Fruit fly (Drosophila melanogaster) whole organism, prepupa: ENCODE data around the gene Sprn.
A peak's percentile ranks its signal among the peaks of the same experiment; 100 is the strongest.

Source experiments
- CG10631 ChIP-seq: fragments of 200-800 bp; sonication (Bioruptor generic); optimal IDR thresholded peaks from 2 replicates; lab custom pipeline; 2016; ENCODE audit warnings: missing biosample characterization, missing genetic modification characterization
- CG10669 ChIP-seq: fragments of 200-800 bp; sonication (Bioruptor generic); optimal IDR thresholded peaks from 3 replicates; lab custom pipeline; 2018; ENCODE audit warnings: missing biosample characterization, mild to moderate bottlenecking, missing genetic modification characterization, moderate library complexity
- CG11762 ChIP-seq: fragments of 200-800 bp; sonication (Bioruptor generic); optimal IDR thresholded peaks from 3 replicates; lab custom pipeline; 2016; ENCODE audit warnings: missing biosample characterization, missing genetic modification characterization; ENCODE audit not compliant: insufficient read depth
- CG11902 ChIP-seq: fragments of 200-800 bp; sonication (Bioruptor generic); optimal IDR thresholded peaks from 3 replicates; lab custom pipeline; 2016; ENCODE audit warnings: missing biosample characterization, missing genetic modification characterization
- CG15336 ChIP-seq: fragments of 200-800 bp; sonication (Bioruptor generic); IDR thresholded peaks from 2 replicates; pipeline ENCODE4 v1.3.6; 2022; ENCODE audit warnings: missing biosample characterization, missing genetic modification characterization
- CG1621 ChIP-seq: fragments of 200-800 bp; sonication (Bioruptor generic); optimal IDR thresholded peaks from 3 replicates; lab custom pipeline; 2018; ENCODE audit warnings: missing biosample characterization, mild to moderate bottlenecking, missing genetic modification characterization
- CG31627 ChIP-seq: fragments of 200-800 bp; sonication (Bioruptor generic); optimal IDR thresholded peaks from 3 replicates; lab custom pipeline; 2016; ENCODE audit warnings: missing biosample characterization, missing genetic modification characterization
- CG3919 ChIP-seq: fragments of 200-800 bp; sonication (Bioruptor generic); optimal IDR thresholded peaks from 3 replicates; lab custom pipeline; 2016; ENCODE audit warnings: missing biosample characterization, missing genetic modification characterization
- CG4318 ChIP-seq: fragments of 200-800 bp; sonication (Bioruptor generic); optimal IDR thresholded peaks from 3 replicates; lab custom pipeline; 2017; ENCODE audit warnings: missing biosample characterization, mild to moderate bottlenecking, missing genetic modification characterization
- CG6163 ChIP-seq: fragments of 200-800 bp; sonication (Bioruptor generic); IDR thresholded peaks from 3 replicates; pipeline ENCODE4 v1.3.6; 2022; ENCODE audit warnings: missing biosample characterization, missing genetic modification characterization
- CG6276 ChIP-seq: fragments of 200-800 bp; sonication (Bioruptor generic); optimal IDR thresholded peaks from 2 replicates; lab custom pipeline; 2017; ENCODE audit warnings: missing biosample characterization, mild to moderate bottlenecking, missing genetic modification characterization
- CG6792 ChIP-seq: fragments of 200-800 bp; sonication (Bioruptor generic); optimal IDR thresholded peaks from 3 replicates; lab custom pipeline; 2016; ENCODE audit warnings: missing biosample characterization, missing genetic modification characterization
- CG6808 ChIP-seq: fragments of 200-800 bp; sonication (Bioruptor generic); optimal IDR thresholded peaks from 3 replicates; lab custom pipeline; 2017; ENCODE audit warnings: missing biosample characterization, missing genetic modification characterization, mild to moderate bottlenecking, moderate library complexity, missing genetic modification reagents
- CG6854 ChIP-seq: fragments of 200-800 bp; sonication (Bioruptor generic); optimal IDR thresholded peaks from 2 replicates; lab custom pipeline; 2017; ENCODE audit warnings: missing biosample characterization, mild to moderate bottlenecking, missing genetic modification characterization
- CG7368 ChIP-seq: fragments of 200-800 bp; sonication (Bioruptor generic); optimal IDR thresholded peaks from 3 replicates; lab custom pipeline; 2016; ENCODE audit warnings: missing biosample characterization, missing genetic modification characterization
- CG8119 ChIP-seq: fragments of 200-800 bp; sonication (Bioruptor generic); IDR thresholded peaks from 3 replicates; pipeline ENCODE4 v1.3.6; 2022; ENCODE audit warnings: missing biosample characterization, missing genetic modification characterization
- CG8632 ChIP-seq: fragments of 200-800 bp; sonication (Bioruptor generic); optimal IDR thresholded peaks from 3 replicates; lab custom pipeline; 2016; ENCODE audit warnings: missing biosample characterization, missing genetic modification characterization
- CG9139 ChIP-seq: fragments of 200-800 bp; sonication (Bioruptor generic); optimal IDR thresholded peaks from 3 replicates; lab custom pipeline; 2017; ENCODE audit warnings: missing biosample characterization, mild to moderate bottlenecking, missing genetic modification characterization
- Eip75B ChIP-seq: fragments of 200-800 bp; sonication (Bioruptor generic); optimal IDR thresholded peaks from 3 replicates; lab custom pipeline; 2016; ENCODE audit warnings: missing biosample characterization, missing genetic modification characterization
- Eip78C ChIP-seq: fragments of 200-800 bp; sonication (Bioruptor generic); peaks from one replicate; lab custom pipeline; 2016; ENCODE audit warnings: missing biosample characterization, missing genetic modification characterization
- Eip93F ChIP-seq: fragments of 200-800 bp; sonication (Bioruptor generic); optimal IDR thresholded peaks from 2 replicates; lab custom pipeline; 2016; ENCODE audit warnings: missing biosample characterization, mild to moderate bottlenecking, missing genetic modification characterization
- Ets21C ChIP-seq: fragments of 200-800 bp; sonication (Bioruptor generic); optimal IDR thresholded peaks from 3 replicates; lab custom pipeline; 2016; ENCODE audit warnings: missing biosample characterization, missing genetic modification characterization
- Ets96B ChIP-seq: fragments of 200-800 bp; optimal IDR thresholded peaks from 2 replicates; lab custom pipeline; 2019; ENCODE audit warnings: missing biosample characterization, mild to moderate bottlenecking, missing genetic modification characterization, moderate library complexity
- Gug ChIP-seq: fragments of 200-800 bp; sonication (Bioruptor generic); IDR thresholded peaks from 2 replicates; pipeline ENCODE4 v1.3.6; 2022; ENCODE audit warnings: missing biosample characterization, missing genetic modification characterization
- Hr39 ChIP-seq: fragments of 200-800 bp; sonication (Bioruptor generic); optimal IDR thresholded peaks from 2 replicates; lab custom pipeline; 2016; ENCODE audit warnings: missing biosample characterization, missing genetic modification characterization
- Hr4 ChIP-seq: fragments of 200-800 bp; sonication (Bioruptor generic); optimal IDR thresholded peaks from 3 replicates; lab custom pipeline; 2016; ENCODE audit warnings: missing biosample characterization, missing genetic modification characterization
- Lpt ChIP-seq: fragments of 200-800 bp; sonication (Bioruptor generic); optimal IDR thresholded peaks from 3 replicates; lab custom pipeline; 2016; ENCODE audit warnings: missing biosample characterization, missing genetic modification characterization
- Met ChIP-seq: fragments of 200-800 bp; sonication (Bioruptor generic); optimal IDR thresholded peaks from 3 replicates; lab custom pipeline; 2016; ENCODE audit warnings: missing biosample characterization, missing genetic modification characterization
- Smox ChIP-seq: fragments of 200-800 bp; sonication (Bioruptor generic); optimal IDR thresholded peaks from 3 replicates; lab custom pipeline; 2016; ENCODE audit warnings: missing biosample characterization, missing genetic modification characterization
- Sox102F ChIP-seq: fragments of 200-800 bp; sonication (Bioruptor generic); optimal IDR thresholded peaks from 2 replicates; lab custom pipeline; 2016; ENCODE audit warnings: missing biosample characterization, mild to moderate bottlenecking, missing genetic modification characterization
- Sox15 ChIP-seq: fragments of 200-800 bp; sonication (Bioruptor generic); optimal IDR thresholded peaks from 3 replicates; lab custom pipeline; 2016; ENCODE audit warnings: missing biosample characterization, missing genetic modification characterization
- achi ChIP-seq: fragments of 200-800 bp; sonication (Bioruptor generic); optimal IDR thresholded peaks from 3 replicates; lab custom pipeline; 2016; ENCODE audit warnings: missing biosample characterization, missing genetic modification characterization
- acj6 ChIP-seq: fragments of 200-800 bp; sonication (Bioruptor generic); optimal IDR thresholded peaks from 3 replicates; lab custom pipeline; 2016; ENCODE audit warnings: missing biosample characterization, missing genetic modification characterization
- dac ChIP-seq: fragments of 200-800 bp; sonication (Bioruptor generic); optimal IDR thresholded peaks from 2 replicates; lab custom pipeline; 2017; ENCODE audit warnings: missing biosample characterization, mild to moderate bottlenecking, missing genetic modification characterization
- dsx ChIP-seq: fragments of 200-800 bp; optimal IDR thresholded peaks from 3 replicates; lab custom pipeline; 2019; ENCODE audit warnings: missing biosample characterization, mild to moderate bottlenecking, missing genetic modification characterization, moderate library complexity; ENCODE audit not compliant: poor library complexity, severe bottlenecking
- esn ChIP-seq: fragments of 200-800 bp; sonication (Bioruptor generic); optimal IDR thresholded peaks from 2 replicates; lab custom pipeline; 2016; ENCODE audit warnings: missing biosample characterization, mild to moderate bottlenecking, missing genetic modification characterization, moderate library complexity
- fd59A ChIP-seq: fragments of 200-800 bp; sonication (Bioruptor generic); optimal IDR thresholded peaks from 2 replicates; lab custom pipeline; 2017; ENCODE audit warnings: missing biosample characterization, mild to moderate bottlenecking, missing genetic modification characterization, missing genetic modification reagents
- fkh ChIP-seq: fragments of 200-800 bp; sonication (Bioruptor generic); optimal IDR thresholded peaks from 3 replicates; lab custom pipeline; 2017; ENCODE audit warnings: missing biosample characterization, mild to moderate bottlenecking, missing genetic modification characterization, moderate library complexity
- lz ChIP-seq: fragments of 200-800 bp; sonication (Bioruptor generic); optimal IDR thresholded peaks from 3 replicates; lab custom pipeline; 2016; ENCODE audit warnings: missing biosample characterization, missing genetic modification characterization
- net ChIP-seq: fragments of 200-800 bp; sonication (Bioruptor generic); optimal IDR thresholded peaks from 3 replicates; lab custom pipeline; 2016; ENCODE audit warnings: missing biosample characterization, missing genetic modification characterization
- pdm3 ChIP-seq: fragments of 200-800 bp; sonication (Bioruptor generic); optimal IDR thresholded peaks from 3 replicates; lab custom pipeline; 2016; ENCODE audit warnings: missing biosample characterization, missing genetic modification characterization
- salr ChIP-seq, 2 experiments: fragments of 200-800 bp; sonication (Bioruptor generic); optimal IDR thresholded peaks; 3 replicates each; lab custom pipeline; 2016 to 2018; ENCODE audit warnings: missing biosample characterization in 2 of 2, missing genetic modification characterization in 2 of 2, mild to moderate bottlenecking in 1 of 2
- svp ChIP-seq: fragments of 200-800 bp; sonication (Bioruptor generic); peaks from one replicate; lab custom pipeline; 2016; ENCODE audit warnings: missing biosample characterization, missing genetic modification characterization
- vri ChIP-seq: fragments of 200-800 bp; sonication (Bioruptor generic); optimal IDR thresholded peaks from 3 replicates; lab custom pipeline; 2016; ENCODE audit warnings: missing biosample characterization, mild to moderate bottlenecking, missing genetic modification characterization

Sprn gene

DNA sequence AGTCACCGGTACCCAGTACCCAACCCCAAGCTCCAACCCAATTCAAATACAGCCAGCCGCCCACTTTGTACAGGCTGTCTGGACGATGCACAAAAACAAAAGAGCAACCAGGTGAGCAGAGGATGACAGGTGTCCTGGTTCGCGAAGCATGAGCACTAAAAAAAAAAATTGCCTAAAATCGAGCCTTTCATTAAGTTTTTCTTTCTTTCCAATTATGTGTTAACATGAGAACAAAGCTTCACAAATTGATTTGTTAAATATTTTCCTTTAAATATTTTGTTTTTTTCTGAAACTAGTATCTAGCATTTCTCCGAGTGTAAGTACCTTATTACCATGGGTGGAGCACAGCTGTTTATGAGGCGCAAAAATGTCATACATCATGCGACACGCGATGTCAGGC lies 4.2 kb upstream of the Sprn start (continued):
- TF ChIP-seq Sox15 (GFP tag; lab: Kevin White, UChicago), result no peak
- no peak for TF ChIP-seq CG10631
- TF ChIP-seq Eip75B, result no peak
- no peak for TF ChIP-seq CG3919 (GFP tag; lab: Kevin White, UChicago)
- TF ChIP-seq Smox (GFP tag; lab: Kevin White, UChicago), result peak; percentile 17
- TF ChIP-seq CG6854 (GFP tag; lab: Kevin White, UChicago), result no peak
- no peak for TF ChIP-seq lz (GFP tag; lab: Kevin White, UChicago)
- peak; percentile 23; the same call in 1 of the 2 replicates for TF ChIP-seq Gug (GFP tag; lab: Robert Waterston, UW)
- no peak for TF ChIP-seq CG9139
- TF ChIP-seq dsx (GFP tag; lab: Kevin White, UChicago), result no peak
- TF ChIP-seq CG11762 (GFP tag; lab: Kevin White, UChicago), result no peak
- no peak for TF ChIP-seq Eip93F (GFP tag; lab: Kevin White, UChicago)
- no peak for TF ChIP-seq CG8632 (GFP tag; lab: Kevin White, UChicago)
- no peak for TF ChIP-seq CG15336
- peak; percentile 17 for TF ChIP-seq pdm3 (GFP tag; lab: Kevin White, UChicago)
- no peak for TF ChIP-seq fkh
- TF ChIP-seq CG6163 (GFP tag; lab: Robert Waterston, UW), result peak; percentile 56; the same call in 1 of the 3 replicates
- no peak for TF ChIP-seq fd59A
- TF ChIP-seq CG31627 (GFP tag; lab: Kevin White, UChicago), result no peak
- TF ChIP-seq CG6808, result no peak
- TF ChIP-seq Ets96B (tag; lab: Kevin White, UChicago), result peak; percentile 24
- peak; percentile 78 for TF ChIP-seq Eip78C (GFP tag; lab: Kevin White, UChicago)
- TF ChIP-seq CG11902 (GFP tag; lab: Kevin White, UChicago), result no peak
- no peak for TF ChIP-seq Hr4 (GFP tag; lab: Kevin White, UChicago)
- TF ChIP-seq achi, result peak; percentile 16
- no peak for TF ChIP-seq net (GFP tag; lab: Kevin White, UChicago)
- TF ChIP-seq esn (GFP tag; lab: Kevin White, UChicago), result no peak
- no peak for TF ChIP-seq Sox102F (GFP tag; lab: Kevin White, UChicago)
- TF ChIP-seq, all 60 proteins: peak for 20

DNA sequence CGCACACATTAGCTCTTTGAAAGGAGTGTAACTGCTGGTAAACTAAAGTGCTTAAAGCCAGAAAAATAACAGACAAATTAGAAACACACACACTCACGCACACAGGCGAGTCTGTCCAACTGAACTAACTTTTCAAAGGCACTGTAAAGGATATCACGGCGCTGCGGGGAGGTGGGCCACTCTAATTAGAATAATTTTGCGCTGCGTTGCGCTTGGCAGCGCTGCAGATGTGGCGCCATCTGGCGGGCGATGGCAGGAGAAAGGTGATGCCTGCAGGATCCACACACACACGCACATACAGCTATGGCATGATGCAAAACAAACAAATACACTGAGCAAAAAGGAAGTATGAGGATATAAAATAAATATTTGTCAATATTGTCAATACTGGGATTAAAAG lies 2.9 kb upstream of the Sprn start:
- TF ChIP-seq vri (GFP tag; lab: Kevin White, UChicago), result no peak
- no peak for TF ChIP-seq CG11762 (GFP tag; lab: Kevin White, UChicago)
- TF ChIP-seq Hr4 (GFP tag; lab: Kevin White, UChicago), result no peak
- no peak for TF ChIP-seq Lpt
- no peak for TF ChIP-seq dsx (GFP tag; lab: Kevin White, UChicago)
- TF ChIP-seq Met (GFP tag; lab: Kevin White, UChicago), result no peak
- no peak for TF ChIP-seq CG7368 (GFP tag; lab: Kevin White, UChicago)
- TF ChIP-seq CG6854 (GFP tag; lab: Kevin White, UChicago), result no peak
- TF ChIP-seq Sox15 (GFP tag; lab: Kevin White, UChicago), result no peak
- no peak for TF ChIP-seq CG1621 (tag; lab: Kevin White, UChicago)
- no peak for TF ChIP-seq Hr39 (GFP tag; lab: Kevin White, UChicago)
- no peak for TF ChIP-seq dac (GFP tag; lab: Kevin White, UChicago)
- TF ChIP-seq CG8119, result no peak
- no peak for TF ChIP-seq CG15336
- no peak for TF ChIP-seq Sox102F (GFP tag; lab: Kevin White, UChicago)
- no peak for TF ChIP-seq pdm3 (GFP tag; lab: Kevin White, UChicago)

DNA sequence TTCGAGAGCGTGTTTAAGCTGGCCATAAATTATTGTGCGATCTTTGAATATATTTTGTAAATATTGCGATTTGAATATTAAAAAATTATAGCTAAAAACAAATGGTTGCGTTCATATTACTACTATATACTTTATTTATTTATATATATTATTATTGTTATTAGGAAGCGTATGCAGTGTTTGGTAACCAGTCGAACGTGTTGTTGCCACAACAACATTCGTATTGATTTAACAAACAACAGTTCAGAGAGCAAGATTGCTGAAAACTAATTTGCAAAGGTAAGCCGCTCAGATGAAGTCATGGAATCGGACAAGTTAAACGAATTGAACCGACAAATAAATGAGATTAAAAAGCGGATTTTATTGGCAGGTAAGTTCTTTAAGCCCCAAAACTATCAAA lies 2.2 kb downstream of the Sprn start, which contains the start of gene CCDC151:
Gene CCDC151, plus strand, starts transcription at position 301 of the 400 bp plus-strand sequence.
- no peak for TF ChIP-seq CG4318 (GFP tag; lab: Kevin White, UChicago)
- no peak for TF ChIP-seq fd59A
- TF ChIP-seq acj6 (GFP tag; lab: Kevin White, UChicago), result no peak
- no peak for TF ChIP-seq Ets21C (GFP tag; lab: Kevin White, UChicago)
- no peak for TF ChIP-seq Gug (GFP tag; lab: Robert Waterston, UW)
- TF ChIP-seq CG6854 (GFP tag; lab: Kevin White, UChicago), result no peak
- TF ChIP-seq CG11762 (GFP tag; lab: Kevin White, UChicago), result no peak
- TF ChIP-seq CG6276, result no peak
- TF ChIP-seq net (GFP tag; lab: Kevin White, UChicago), result no peak
- TF ChIP-seq Eip78C (GFP tag; lab: Kevin White, UChicago), result no peak
- TF ChIP-seq dac (GFP tag; lab: Kevin White, UChicago), result no peak
- no peak for TF ChIP-seq svp (GFP tag; lab: Kevin White, UChicago)
- TF ChIP-seq CG6792 (GFP tag; lab: Kevin White, UChicago), result no peak
- no peak for TF ChIP-seq CG6808
- no peak for TF ChIP-seq salr (GFP tag; optimal IDR thresholded peaks at IDR 0.05; lab: Kevin White, UChicago)
- no peak for TF ChIP-seq CG10669 (GFP tag; lab: Kevin White, UChicago)
- TF ChIP-seq CG7368 (GFP tag; lab: Kevin White, UChicago), result no peak
